Fruit fly (Drosophila melanogaster): ENCODE data around the gene dpr19.
A peak's percentile ranks its signal among the peaks of the same experiment; 100 is the strongest.

Gene dpr19

dm6 chr2L:10386208-10386805 is 10.3 kb downstream of the dpr19 start, which contains the start of the genes Cdk1 and mRpS7 (continued):
- TF ChIP-seq NK7.1 (GFP tag; optimal IDR thresholded peaks at IDR 0.05) (no peak), pita (GFP tag; optimal IDR thresholded peaks at IDR 0.05) (no peak), fd64A (GFP tag; optimal IDR thresholded peaks at IDR 0.05) (no peak), Dip2 (GFP tag; IDR thresholded peaks at IDR 0.05) (no peak), Hey (tag; optimal IDR thresholded peaks at IDR 0.05) (no peak), wek (GFP tag; optimal IDR thresholded peaks at IDR 0.05) (peak; percentile 57), Nf-YB (GFP tag; optimal IDR thresholded peaks at IDR 0.05) (peak; percentile 51), ranshi (GFP tag; IDR thresholded peaks at IDR 0.05) (0 out of 2 replicates have a peak, but pooled peaks have one; percentile 68), Neu2 (GFP tag; optimal IDR thresholded peaks at IDR 0.05; ENCODE audit: borderline replicate concordance) (no peak), Aef1 (GFP tag; IDR thresholded peaks at IDR 0.05) (peak; percentile 53), fru (optimal IDR thresholded peaks at IDR 0.05) (no peak), vvl (GFP tag; IDR thresholded peaks at IDR 0.05) (peak; percentile 77), E2f2 (GFP tag; IDR thresholded peaks at IDR 0.05) (peak; percentile 82), abd-A (tag; optimal IDR thresholded peaks at IDR 0.05) (no peak), CG12219 (GFP tag; optimal IDR thresholded peaks at IDR 0.05) (peak; percentile 33), amos (GFP tag; IDR thresholded peaks at IDR 0.05; ENCODE audit: partially characterized antibody) (no peak), dan (GFP tag; IDR thresholded peaks at IDR 0.05) (no peak), TFAM (GFP tag; optimal IDR thresholded peaks at IDR 0.05) (no peak), Dp (GFP tag; optimal IDR thresholded peaks at IDR 0.05) (peak; percentile 74), E2f1 (GFP tag; IDR thresholded peaks at IDR 0.05) (peak; percentile 56), Gug (GFP tag; IDR thresholded peaks at IDR 0.05) (no peak), tll (GFP tag; optimal IDR thresholded peaks at IDR 0.05) (peak in 1 of 2 experiments; percentile 9), CG3065 (GFP tag; optimal IDR thresholded peaks at IDR 0.05) (no peak), CG12236 (GFP tag; optimal IDR thresholded peaks at IDR 0.05) (no peak), pnt (GFP tag; optimal IDR thresholded peaks at IDR 0.05) (peak; percentile 57), chinmo (GFP tag; IDR thresholded peaks at IDR 0.05; ENCODE audit: partially characterized antibody) (no peak), Blimp-1 (GFP tag; optimal IDR thresholded peaks at IDR 0.05) (peak; percentile 55), CG8478 (optimal IDR thresholded peaks at IDR 0.05) (no peak), CG14710 (tag; optimal IDR thresholded peaks at IDR 0.05) (peak; percentile 87), CG2678 (tag; optimal IDR thresholded peaks at IDR 0.05) (peak; percentile 87), CG17612 (GFP tag; IDR thresholded peaks at IDR 0.05) (no peak), Dref (GFP tag; IDR thresholded peaks at IDR 0.05) (no peak), cad (GFP tag; optimal IDR thresholded peaks at IDR 0.05) (no peak), btn (GFP tag; optimal IDR thresholded peaks at IDR 0.05) (no peak), Atf-2 (GFP tag; optimal IDR thresholded peaks at IDR 0.05) (peak; percentile 38), jumu (GFP tag; optimal IDR thresholded peaks at IDR 0.05) (peak; percentile 33), CG9727 (GFP tag; optimal IDR thresholded peaks at IDR 0.05) (peak; percentile 77), dmrt99B (tag; optimal IDR thresholded peaks at IDR 0.05) (peak; percentile 78), CG31224 (GFP tag; IDR thresholded peaks at IDR 0.05) (peak; percentile 39; the same call in 1 of the 2 replicates), CG1233 (GFP tag; optimal IDR thresholded peaks at IDR 0.05) (peak; percentile 66), CG6813 (GFP tag; optimal IDR thresholded peaks at IDR 0.05) (no peak), Max (GFP tag; optimal IDR thresholded peaks at IDR 0.05) (peak; percentile 79), CG14860 (GFP tag; IDR thresholded peaks at IDR 0.05; ENCODE audit: partially characterized antibody) (no peak), CG18011 (GFP tag; optimal IDR thresholded peaks at IDR 0.05) (peak; percentile 9), slp2 (GFP tag; optimal IDR thresholded peaks at IDR 0.05) (peak; percentile 50), pros (GFP tag; optimal IDR thresholded peaks at IDR 0.05) (no peak), crol (GFP tag; IDR thresholded peaks at IDR 0.05) (no peak), CG34422 (GFP tag; IDR thresholded peaks at IDR 0.05) (peak; percentile 34; the same call in 2 of the 3 replicates), luna (GFP tag; optimal IDR thresholded peaks at IDR 0.05) (no peak), CG13296 (GFP tag; optimal IDR thresholded peaks at IDR 0.05) (peak; percentile 54), ATbp (GFP tag; optimal IDR thresholded peaks at IDR 0.05) (no peak)
